Fruit fly (Drosophila melanogaster) whole organism, embryonic: Measurements from ENCODE around the gene His3.3B.

Source experiments
- BEAF-32 ChIP-seq: fragments of 200-800 bp; sonication (Bioruptor generic); optimal IDR thresholded peaks from 3 replicates; lab custom pipeline; 2017; ENCODE audit warnings: missing biosample characterization, missing genetic modification characterization, mild to moderate bottlenecking, moderate library complexity, missing genetic modification reagents
- CG10321 ChIP-seq: fragments of 200-800 bp; sonication (Bioruptor generic); IDR thresholded peaks from 2 replicates; pipeline ENCODE4 v1.3.6; 2022; ENCODE audit warnings: missing biosample characterization, missing genetic modification characterization
- CG12391 ChIP-seq: fragments of 200-800 bp; sonication (Bioruptor generic); optimal IDR thresholded peaks from 3 replicates; lab custom pipeline; 2018; ENCODE audit warnings: missing biosample characterization, mild to moderate bottlenecking, missing genetic modification characterization, moderate library complexity
- CG13424 ChIP-seq: fragments of 200-800 bp; sonication (Bioruptor generic); optimal IDR thresholded peaks from 2 replicates; lab custom pipeline; 2019; ENCODE audit warnings: missing biosample characterization, mild to moderate bottlenecking, missing genetic modification characterization, moderate library complexity
- CG17385 ChIP-seq: fragments of 200-800 bp; sonication (Bioruptor generic); optimal IDR thresholded peaks from 3 replicates; lab custom pipeline; 2018; ENCODE audit warnings: missing biosample characterization, mild to moderate bottlenecking, missing genetic modification characterization
- CG18619 ChIP-seq: fragments of 200-800 bp; sonication (Bioruptor generic); optimal IDR thresholded peaks from 3 replicates; lab custom pipeline; 2017; ENCODE audit warnings: missing biosample characterization, mild to moderate bottlenecking, missing genetic modification characterization
- CG5953 ChIP-seq: fragments of 200-800 bp; sonication (Bioruptor generic); IDR thresholded peaks from 2 replicates; pipeline ENCODE4 v1.3.6; 2022; ENCODE audit warnings: missing biosample characterization, missing genetic modification characterization
- CG6813 ChIP-seq: fragments of 200-800 bp; sonication (Bioruptor generic); optimal IDR thresholded peaks from 2 replicates; lab custom pipeline; 2017; ENCODE audit warnings: missing biosample characterization, missing genetic modification characterization, mild to moderate bottlenecking, moderate library complexity, missing genetic modification reagents
- CG7839 ChIP-seq: fragments of 200-800 bp; sonication (Bioruptor generic); optimal IDR thresholded peaks from 3 replicates; lab custom pipeline; 2018; ENCODE audit warnings: missing biosample characterization, mild to moderate bottlenecking, missing genetic modification characterization, moderate library complexity
- CG8290 ChIP-seq, 3 experiments: fragments of 200-800 bp; sonication (Bioruptor generic); optimal IDR thresholded peaks; 2 replicates each; lab custom pipeline; 2016 to 2019; ENCODE audit warnings: missing biosample characterization in 3 of 3, missing genetic modification characterization in 3 of 3, mild to moderate bottlenecking in 2 of 3, moderate library complexity in 1 of 3
- CG9727 ChIP-seq: fragments of 200-800 bp; sonication (Bioruptor generic); optimal IDR thresholded peaks from 3 replicates; lab custom pipeline; 2017; ENCODE audit warnings: missing biosample characterization, mild to moderate bottlenecking, missing genetic modification characterization
- Camta ChIP-seq: fragments of 200-800 bp; sonication (Bioruptor generic); optimal IDR thresholded peaks from 2 replicates; lab custom pipeline; 2016; ENCODE audit warnings: missing biosample characterization, missing genetic modification characterization
- Deaf1 ChIP-seq: fragments of 200-800 bp; optimal IDR thresholded peaks from 3 replicates; lab custom pipeline; 2019; ENCODE audit warnings: missing biosample characterization, mild to moderate bottlenecking, missing genetic modification characterization, moderate library complexity
- Doc3 ChIP-seq: fragments of 200-800 bp; sonication (Bioruptor generic); IDR thresholded peaks from 3 replicates; pipeline ENCODE4 v1.3.6; 2022; ENCODE audit warnings: missing biosample characterization, missing genetic modification characterization; ENCODE audit not compliant: partially characterized antibody
- Drgx ChIP-seq: fragments of 200-800 bp; sonication (Bioruptor generic); IDR thresholded peaks from 2 replicates; pipeline ENCODE4 v1.3.6; 2022; ENCODE audit warnings: missing biosample characterization, missing genetic modification characterization
- Ets65A ChIP-seq: fragments of 200-800 bp; sonication (Bioruptor generic); peaks from one replicate; lab custom pipeline; 2016; ENCODE audit warnings: missing biosample characterization, missing genetic modification characterization
- HLH4C ChIP-seq: fragments of 200-800 bp; sonication (Bioruptor generic); IDR thresholded peaks from 3 replicates; pipeline ENCODE4 v1.3.6; 2022; ENCODE audit warnings: missing biosample characterization, missing genetic modification characterization; ENCODE audit not compliant: partially characterized antibody
- HLHmδ ChIP-seq: fragments of 200-800 bp; sonication (Bioruptor generic); optimal IDR thresholded peaks from 2 replicates; lab custom pipeline; 2018; ENCODE audit warnings: missing biosample characterization, mild to moderate bottlenecking, missing genetic modification characterization, moderate library complexity
- Hey ChIP-seq: fragments of 200-800 bp; sonication (Bioruptor generic); optimal IDR thresholded peaks from 3 replicates; lab custom pipeline; 2018; ENCODE audit warnings: missing biosample characterization, mild to moderate bottlenecking, missing genetic modification characterization
- Jarid2 ChIP-seq: fragments of 200-800 bp; sonication (Bioruptor generic); optimal IDR thresholded peaks from 3 replicates; lab custom pipeline; 2017; ENCODE audit warnings: mild to moderate bottlenecking, missing biosample characterization, missing genetic modification reagents, missing genetic modification characterization
- Lim3 ChIP-seq: fragments of 200-800 bp; sonication (Bioruptor generic); IDR thresholded peaks from 2 replicates; pipeline ENCODE4 v1.3.6; 2022; ENCODE audit warnings: missing biosample characterization, missing genetic modification characterization
- MTF-1 ChIP-seq: fragments of 200-800 bp; sonication (Bioruptor generic); optimal IDR thresholded peaks from 2 replicates; lab custom pipeline; 2018; ENCODE audit warnings: missing biosample characterization, mild to moderate bottlenecking, missing genetic modification characterization, borderline replicate concordance
- Nf-YB ChIP-seq: fragments of 200-800 bp; sonication (Bioruptor generic); optimal IDR thresholded peaks from 3 replicates; lab custom pipeline; 2019; ENCODE audit warnings: missing biosample characterization, mild to moderate bottlenecking, missing genetic modification characterization, moderate library complexity
- NfI ChIP-seq: fragments of 200-800 bp; sonication (Bioruptor generic); optimal IDR thresholded peaks from 3 replicates; lab custom pipeline; 2018; ENCODE audit warnings: missing biosample characterization, mild to moderate bottlenecking, missing genetic modification characterization, moderate library complexity
- Pdp1 ChIP-seq, 2 experiments: fragments of 200-800 bp; sonication (Bioruptor generic); optimal IDR thresholded peaks; 3 replicates each; lab custom pipeline; 2016; ENCODE audit warnings: missing biosample characterization in 2 of 2, missing genetic modification characterization in 2 of 2, mild to moderate bottlenecking in 1 of 2, moderate library complexity in 1 of 2
- Xrp1 ChIP-seq: fragments of 200-800 bp; sonication (Bioruptor generic); IDR thresholded peaks from 2 replicates; pipeline ENCODE4 v1.3.6; 2022; ENCODE audit warnings: missing biosample characterization, missing genetic modification characterization
- az2 ChIP-seq: fragments of 200-800 bp; sonication (Bioruptor generic); optimal IDR thresholded peaks from 3 replicates; lab custom pipeline; 2016; ENCODE audit warnings: missing biosample characterization, missing genetic modification characterization
- bab2 ChIP-seq: fragments of 200-800 bp; sonication (Bioruptor generic); optimal IDR thresholded peaks from 2 replicates; lab custom pipeline; 2016; ENCODE audit warnings: missing biosample characterization, missing genetic modification characterization
- cad ChIP-seq: fragments of >200 bp; optimal IDR thresholded peaks from 2 replicates; lab custom pipeline; 2017; ENCODE audit warnings: missing biosample characterization, missing genetic modification characterization
- chif ChIP-seq, 2 experiments: fragments of 200-800 bp; sonication (Bioruptor generic); optimal IDR thresholded peaks; 3 replicates each; lab custom pipeline; 2016; ENCODE audit warnings: missing biosample characterization in 2 of 2, missing genetic modification characterization in 2 of 2
- chinmo ChIP-seq: fragments of 200-800 bp; sonication (Bioruptor generic); IDR thresholded peaks from 4 replicates; pipeline ENCODE4 v1.3.6; 2022; ENCODE audit warnings: missing biosample characterization, missing genetic modification characterization; ENCODE audit not compliant: partially characterized antibody
- crc ChIP-seq: fragments of 200-800 bp; sonication (Bioruptor generic); optimal IDR thresholded peaks from 2 replicates; lab custom pipeline; 2016; ENCODE audit warnings: missing biosample characterization, missing genetic modification characterization
- danr ChIP-seq: fragments of 200-800 bp; sonication (Bioruptor generic); IDR thresholded peaks from 2 replicates; pipeline ENCODE4 v1.3.6; 2022; ENCODE audit warnings: missing biosample characterization, missing genetic modification characterization
- ems ChIP-seq: fragments of 200-800 bp; sonication (Bioruptor generic); optimal IDR thresholded peaks from 3 replicates; lab custom pipeline; 2016; ENCODE audit warnings: missing biosample characterization, missing genetic modification characterization
- exex ChIP-seq: fragments of 200-800 bp; sonication (Bioruptor generic); optimal IDR thresholded peaks from 4 replicates; lab custom pipeline; 2018; ENCODE audit warnings: missing biosample characterization, mild to moderate bottlenecking, missing genetic modification characterization, moderate library complexity
- gt ChIP-seq: fragments of 200-800 bp; sonication (Bioruptor generic); IDR thresholded peaks from 2 replicates; pipeline ENCODE4 v1.3.6; 2022; ENCODE audit warnings: missing biosample characterization, missing genetic modification characterization
- jigr1 ChIP-seq: fragments of 200-800 bp; sonication (Bioruptor generic); IDR thresholded peaks from 3 replicates; pipeline ENCODE4 v1.3.6; 2022; ENCODE audit warnings: missing biosample characterization, missing genetic modification characterization
- kay ChIP-seq: fragments of 200-800 bp; sonication (Bioruptor generic); optimal IDR thresholded peaks from 2 replicates; lab custom pipeline; 2016; ENCODE audit warnings: missing biosample characterization, missing genetic modification characterization
- pita ChIP-seq: fragments of 200-800 bp; sonication (Bioruptor generic); optimal IDR thresholded peaks from 2 replicates; lab custom pipeline; 2017; ENCODE audit warnings: missing biosample characterization, mild to moderate bottlenecking, missing genetic modification characterization
- pros ChIP-seq: fragments of 200-800 bp; sonication (Bioruptor generic); optimal IDR thresholded peaks from 3 replicates; lab custom pipeline; 2019; ENCODE audit warnings: missing biosample characterization, mild to moderate bottlenecking, missing genetic modification characterization, moderate library complexity
- psq ChIP-seq: fragments of 200-800 bp; sonication (Bioruptor generic); optimal IDR thresholded peaks from 2 replicates; lab custom pipeline; 2017; ENCODE audit warnings: missing biosample characterization, missing genetic modification characterization
- ranshi ChIP-seq: fragments of 200-800 bp; sonication (Bioruptor generic); IDR thresholded peaks from 2 replicates; pipeline ENCODE4 v1.3.6; 2022; ENCODE audit warnings: missing biosample characterization, missing genetic modification characterization
- schlank ChIP-seq: fragments of 200-800 bp; sonication (Bioruptor generic); optimal IDR thresholded peaks from 2 replicates; lab custom pipeline; 2018; ENCODE audit warnings: missing biosample characterization, mild to moderate bottlenecking, missing genetic modification characterization
- shn ChIP-seq: fragments of 200-800 bp; sonication (Bioruptor generic); optimal IDR thresholded peaks from 3 replicates; lab custom pipeline; 2016; ENCODE audit warnings: missing biosample characterization, missing genetic modification characterization
- stc ChIP-seq: fragments of 200-800 bp; sonication (Bioruptor generic); IDR thresholded peaks from 2 replicates; pipeline ENCODE4 v1.3.6; 2022; ENCODE audit warnings: missing biosample characterization, missing genetic modification characterization
- tll ChIP-seq, 2 experiments: fragments of 200-800 bp in 1 of 2; fragments of >200 bp in 1 of 2; sonication (Bioruptor generic) in 1 of 2; optimal IDR thresholded peaks; 2 replicates each; lab custom pipeline; 2017 to 2019; ENCODE audit warnings: missing biosample characterization in 2 of 2, missing genetic modification characterization in 2 of 2, mild to moderate bottlenecking in 1 of 2, moderate library complexity in 1 of 2
- tna ChIP-seq: fragments of 200-800 bp; sonication (Bioruptor generic); IDR thresholded peaks from 2 replicates; pipeline ENCODE4 v1.3.6; 2022; ENCODE audit warnings: missing biosample characterization, missing genetic modification characterization; ENCODE audit not compliant: partially characterized antibody
- vvl ChIP-seq: fragments of 200-800 bp; sonication (Bioruptor generic); IDR thresholded peaks from 2 replicates; pipeline ENCODE4 v1.3.6; 2022; ENCODE audit warnings: missing biosample characterization, missing genetic modification characterization
- wdn ChIP-seq: fragments of 200-800 bp; sonication (Bioruptor generic); IDR thresholded peaks from 2 replicates; pipeline ENCODE4 v1.3.6; 2022; ENCODE audit warnings: missing biosample characterization, missing genetic modification characterization

His3.3B gene

dm6 chrX:9106775-9107283, 49.6 kb downstream of the His3.3B start, which contains the start of gene Arfrp1 (continued):
- TF ChIP-seq chinmo (GFP tag; lab: Robert Waterston, UW) (0 out of 4 replicates have a peak, but pooled peaks have one; percentile 72), CG12391 (tag; lab: Kevin White, UChicago) (peak; percentile 34), wdn (GFP tag; lab: Robert Waterston, UW) (no peak), danr (GFP tag; lab: Robert Waterston, UW) (no peak), Xrp1 (GFP tag; lab: Robert Waterston, UW) (no peak), NfI (GFP tag; lab: Kevin White, UChicago) (no peak), bab2 (GFP tag; lab: Kevin White, UChicago) (no peak), HLHmδ (GFP tag; lab: Kevin White, UChicago) (no peak), exex (peak; percentile 32), CG17385 (no peak), BEAF-32 (GFP tag; lab: Kevin White, UChicago) (peak; percentile 79), cad (GFP tag; lab: Kevin White, UChicago) (no peak), az2 (GFP tag; lab: Kevin White, UChicago) (peak; percentile 13), CG6813 (GFP tag; lab: Kevin White, UChicago) (no peak), Hey (tag; lab: Kevin White, UChicago) (no peak), kay (GFP tag; lab: Kevin White, UChicago) (peak; percentile 11), pita (GFP tag; lab: Kevin White, UChicago) (no peak), ems (no peak), Deaf1 (tag; lab: Kevin White, UChicago) (no peak), HLH4C (GFP tag; lab: Robert Waterston, UW) (peak; percentile 63; the same call in 2 of the 3 replicates), tna (GFP tag; lab: Robert Waterston, UW) (peak; percentile 65), CG13424 (tag; lab: Kevin White, UChicago) (peak; percentile 32), Lim3 (GFP tag; lab: Robert Waterston, UW) (no peak), tll (GFP tag; optimal IDR thresholded peaks at IDR 0.05; lab: Kevin White, UChicago) (no peak), Pdp1 (GFP tag; optimal IDR thresholded peaks at IDR 0.05; lab: Kevin White, UChicago) (peak; percentile 15 to 26), MTF-1 (GFP tag; lab: Kevin White, UChicago) (no peak), crc (GFP tag; lab: Kevin White, UChicago) (no peak), vvl (GFP tag; lab: Robert Waterston, UW) (peak; percentile 36; the same call in 1 of the 2 replicates), Nf-YB (GFP tag; lab: Kevin White, UChicago) (no peak), Camta (GFP tag; lab: Kevin White, UChicago) (peak; percentile 21), Doc3 (GFP tag; lab: Robert Waterston, UW) (peak; percentile 69; the same call in 2 of the 3 replicates), Jarid2 (no peak), Drgx (GFP tag; lab: Robert Waterston, UW) (no peak), ranshi (GFP tag; lab: Robert Waterston, UW) (no peak), shn (GFP tag; lab: Kevin White, UChicago) (no peak), Ets65A (GFP tag; lab: Kevin White, UChicago) (peak; percentile 89), jigr1 (no peak), CG8290 (GFP tag; optimal IDR thresholded peaks at IDR 0.05; lab: Kevin White, UChicago) (peak; percentile 66), CG8290 (tag; optimal IDR thresholded peaks at IDR 0.05; lab: Kevin White, UChicago) (peak in 1 of 2 experiments; percentile 39), CG18619 (GFP tag; lab: Kevin White, UChicago) (no peak), CG9727 (GFP tag; lab: Kevin White, UChicago) (no peak), CG10321 (GFP tag; lab: Robert Waterston, UW) (no peak), pros (no peak), schlank (no peak), chif (GFP tag; optimal IDR thresholded peaks at IDR 0.05; lab: Kevin White, UChicago) (no peak), gt (GFP tag; lab: Robert Waterston, UW) (no peak), CG7839 (tag; lab: Kevin White, UChicago) (no peak), CG5953 (no peak), stc (GFP tag; lab: Robert Waterston, UW) (no peak), psq (no peak)
